Comparison of ENCODE assay signal across 1 fruit fly cellular context in the genomic region with DNA sequence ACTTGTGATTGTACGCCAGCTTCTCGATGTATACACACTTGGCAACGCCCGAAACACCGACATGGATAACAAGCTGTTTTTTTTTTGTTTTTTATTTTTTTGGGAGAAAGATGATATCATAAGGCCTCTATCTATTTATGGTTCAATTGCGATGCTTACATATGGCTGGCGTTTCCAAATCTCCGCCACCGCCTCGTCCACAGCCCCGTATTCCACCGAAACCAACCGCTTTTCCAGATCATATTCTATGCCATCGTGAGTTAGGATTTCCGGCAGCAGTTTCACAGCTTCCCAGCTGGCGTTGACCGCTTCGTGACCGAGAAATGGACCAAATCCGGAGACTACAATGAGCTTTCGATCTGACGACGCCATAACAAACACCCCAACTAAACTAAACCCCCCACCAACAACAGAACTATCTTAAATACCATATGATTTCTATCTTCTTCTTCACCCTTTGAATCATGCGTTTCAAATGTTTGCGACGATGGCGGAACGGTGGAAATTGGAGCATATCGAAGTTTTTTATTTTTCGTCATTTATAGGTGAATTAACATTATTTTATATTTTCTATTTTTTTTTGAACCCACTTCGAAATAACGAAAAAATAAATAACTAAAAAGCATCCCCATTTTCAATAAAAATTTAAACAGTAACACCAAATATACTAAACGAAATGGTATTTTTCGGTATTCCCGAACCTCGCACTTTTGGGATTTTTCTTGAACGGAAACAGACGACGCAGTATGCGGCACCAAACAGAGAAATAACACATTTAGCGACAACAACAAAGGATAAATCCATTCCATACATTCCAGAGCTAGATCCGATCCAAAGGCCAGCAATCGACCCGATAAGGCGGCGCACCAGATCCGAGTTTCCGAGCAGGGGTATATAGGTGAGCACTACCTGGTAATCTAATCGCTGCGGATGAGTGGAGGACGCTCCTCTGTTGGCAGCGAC.
A peak's percentile ranks its signal among the peaks of the same experiment; 100 is the strongest.
TF ChIP-seq lines count a peak whose summit lies in the region.

A gene (minus strand): TSS at position 422 of the 963 bp plus-strand sequence.
A gene (plus strand): TSS at position 718 of the 963 bp plus-strand sequence.

TF ChIP-seq in whole organism, embryonic, 481 proteins besides CTCF, POLR2A, EP300 and RAD21 (continued from another document):
- TF ChIP-seq row (GFP tag; IDR thresholded peaks at IDR 0.05; lab: Robert Waterston, UW) (peak; percentile 62), lola (GFP tag; optimal IDR thresholded peaks at IDR 0.05; lab: Kevin White, UChicago) (peak in 1 of 3 experiments; percentile 9), CG2712 (tag; optimal IDR thresholded peaks at IDR 0.05; lab: Kevin White, UChicago) (peak; percentile 43), ewg (GFP tag; optimal IDR thresholded peaks at IDR 0.05; lab: Kevin White, UChicago) (peak; percentile 4), Adf1 (GFP tag; IDR thresholded peaks at IDR 0.05; lab: Robert Waterston, UW) (peak; percentile 96), CG3995 (GFP tag; optimal IDR thresholded peaks at IDR 0.05; lab: Kevin White, UChicago) (peak; percentile 6), CHES-1-like (GFP tag; optimal IDR thresholded peaks at IDR 0.05; lab: Kevin White, UChicago) (peak; percentile 19), CG13287 (GFP tag; IDR thresholded peaks at IDR 0.05; lab: Robert Waterston, UW; ENCODE audit: partially characterized antibody) (peak; percentile 47), CG9727 (GFP tag; optimal IDR thresholded peaks at IDR 0.05; lab: Kevin White, UChicago) (peak; percentile 3), CG18262 (tag; optimal IDR thresholded peaks at IDR 0.05; lab: Kevin White, UChicago) (peak; percentile 22), CG31224 (GFP tag; IDR thresholded peaks at IDR 0.05; lab: Robert Waterston, UW) (no peak), pfk (GFP tag; optimal IDR thresholded peaks at IDR 0.05; lab: Kevin White, UChicago) (peak; percentile 96), ase (GFP tag; IDR thresholded peaks at IDR 0.05; lab: Robert Waterston, UW) (no peak)
